Worm (Caenorhabditis elegans): ENCODE data around the gene lon-2.

Gene lon-2

ce11 chrX:4711698-4712329, 37.1 kb downstream of the lon-2 start, which contains the start of the genes dnj-14 and glit-1 (continued):
- TF ChIP-seq unc-120 (tag; optimal IDR thresholded peaks at IDR 0.05; ENCODE audit: poor library complexity, severe bottlenecking) = peak; percentile 86
- TF ChIP-seq lin-32 (GFP tag; optimal IDR thresholded peaks at IDR 0.05) = no peak
- TF ChIP-seq unc-39 (tag; optimal IDR thresholded peaks at IDR 0.05) = no peak
- TF ChIP-seq zip-8 (tag; optimal IDR thresholded peaks at IDR 0.05) = no peak
- TF ChIP-seq lin-13 (tag; optimal IDR thresholded peaks at IDR 0.05) = peak; percentile 92

DNA sequence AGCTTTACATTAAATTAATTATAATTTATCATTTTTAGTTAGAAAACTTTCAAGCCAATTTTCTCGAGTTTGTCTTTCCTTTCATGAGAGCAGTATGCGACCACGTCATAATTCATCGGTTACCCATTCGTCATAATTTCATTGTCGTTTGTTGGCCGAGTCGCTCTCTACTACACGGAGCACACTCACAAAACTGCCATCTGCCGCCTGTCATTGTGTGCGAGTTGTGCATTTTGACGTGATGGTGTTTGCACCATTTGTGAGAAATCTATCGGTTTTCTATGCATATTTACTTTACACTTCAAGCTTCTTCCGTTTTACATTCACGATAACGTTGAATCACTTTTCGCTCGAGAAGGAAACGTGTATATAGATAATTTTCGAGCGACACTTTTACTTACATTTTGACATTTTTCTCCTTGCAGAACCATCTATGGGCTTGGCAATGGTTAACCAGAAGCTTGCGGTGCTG, 42.1 kb downstream of the lon-2 start, which contains the start of gene dhhc-10:
TSS of gene dhhc-10 (plus strand) at position 422 of the 472 bp plus-strand sequence.
- TF ChIP-seq unc-120 (tag; optimal IDR thresholded peaks at IDR 0.05; ENCODE audit: poor library complexity, severe bottlenecking) = peak; percentile 14
- peak; percentile 70 for TF ChIP-seq nhr-2 (tag; optimal IDR thresholded peaks at IDR 0.05)
- peak; percentile 62 for TF ChIP-seq cnd-1 (tag; optimal IDR thresholded peaks at IDR 0.05)
- TF ChIP-seq blmp-1 (tag; optimal IDR thresholded peaks at IDR 0.05) = no peak
- peak; percentile 92 for TF ChIP-seq ces-1 (GFP tag; optimal IDR thresholded peaks at IDR 0.05)
- TF ChIP-seq nhr-28 (tag; optimal IDR thresholded peaks at IDR 0.05) = no peak
- TF ChIP-seq hlh-1 (tag; optimal IDR thresholded peaks at IDR 0.05) = peak; percentile 78
- peak; percentile 84 for TF ChIP-seq pha-4 (tag; optimal IDR thresholded peaks at IDR 0.05)
- TF ChIP-seq sptf-1 (tag; optimal IDR thresholded peaks at IDR 0.05) = peak; percentile 17
- TF ChIP-seq bed-3 (GFP tag; optimal IDR thresholded peaks at IDR 0.05) = no peak
- TF ChIP-seq ceh-83 (GFP tag; optimal IDR thresholded peaks at IDR 0.05) = no peak
- peak; percentile 29 for TF ChIP-seq mep-1 (tag; optimal IDR thresholded peaks at IDR 0.05)
- TF ChIP-seq M03D4.4 (tag; optimal IDR thresholded peaks at IDR 0.05) = peak; percentile 20
- TF ChIP-seq nhr-76 (tag; optimal IDR thresholded peaks at IDR 0.05) = no peak
- TF ChIP-seq lin-32 (GFP tag; optimal IDR thresholded peaks at IDR 0.05) = peak; percentile 61
- peak; percentile 31 for TF ChIP-seq mls-2 (tag; optimal IDR thresholded peaks at IDR 0.05)
- TF ChIP-seq lsy-2 (tag; optimal IDR thresholded peaks at IDR 0.05) = peak; percentile 36
- peak; percentile 71 for TF ChIP-seq unc-62 (GFP tag; optimal IDR thresholded peaks at IDR 0.05)
- peak; percentile 29 for TF ChIP-seq ztf-11 (tag; optimal IDR thresholded peaks at IDR 0.05)
- peak; percentile 62 for TF ChIP-seq ceh-39 (tag; optimal IDR thresholded peaks at IDR 0.05)

ce11 chrX:4705666-4706065, 43.2 kb downstream of the lon-2 start:
- TF ChIP-seq sptf-1 (tag; optimal IDR thresholded peaks at IDR 0.05) = no peak

- TF ChIP-seq zip-8 (tag; optimal IDR thresholded peaks at IDR 0.05) (no peak), ceh-83 (GFP tag; optimal IDR thresholded peaks at IDR 0.05) (no peak), hlh-1 (tag; optimal IDR thresholded peaks at IDR 0.05) (no peak), ztf-11 (tag; optimal IDR thresholded peaks at IDR 0.05) (no peak), cnd-1 (tag; optimal IDR thresholded peaks at IDR 0.05) (no peak)
Measured at ce11 chrX:4704877-4705276, 44.0 kb downstream of the lon-2 start, which contains the start of gene aqp-8. Gene aqp-8 (minus strand): TSS chrX:4704977.

DNA sequence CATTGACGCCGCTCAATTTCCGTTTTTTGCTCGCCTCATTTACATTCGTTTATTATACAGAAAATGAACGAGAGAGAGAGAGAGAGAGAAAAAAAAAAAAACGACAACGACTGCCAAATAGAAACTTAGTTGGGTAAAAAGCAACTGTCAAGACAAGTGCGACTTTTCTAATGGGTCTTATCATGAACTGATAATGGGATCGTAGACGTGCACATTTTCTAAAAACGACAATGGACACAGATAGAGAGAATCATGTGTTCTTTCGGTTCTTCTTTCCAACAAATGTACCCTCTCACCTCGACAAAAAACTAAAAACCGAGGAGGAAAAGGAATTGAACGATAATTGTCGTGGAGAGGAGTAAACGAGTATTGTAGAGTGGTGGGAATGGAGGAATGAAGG, 48.8 kb downstream of the lon-2 start:
- TF ChIP-seq ces-1 (GFP tag; optimal IDR thresholded peaks at IDR 0.05) (no peak), lsy-2 (tag; optimal IDR thresholded peaks at IDR 0.05) (no peak), ceh-39 (tag; optimal IDR thresholded peaks at IDR 0.05) (no peak), zip-8 (tag; optimal IDR thresholded peaks at IDR 0.05) (no peak), elt-1 (tag; optimal IDR thresholded peaks at IDR 0.05; ENCODE audit: borderline replicate concordance, insufficient read depth) (no peak), elt-3 (tag; optimal IDR thresholded peaks at IDR 0.05) (no peak)

DNA sequence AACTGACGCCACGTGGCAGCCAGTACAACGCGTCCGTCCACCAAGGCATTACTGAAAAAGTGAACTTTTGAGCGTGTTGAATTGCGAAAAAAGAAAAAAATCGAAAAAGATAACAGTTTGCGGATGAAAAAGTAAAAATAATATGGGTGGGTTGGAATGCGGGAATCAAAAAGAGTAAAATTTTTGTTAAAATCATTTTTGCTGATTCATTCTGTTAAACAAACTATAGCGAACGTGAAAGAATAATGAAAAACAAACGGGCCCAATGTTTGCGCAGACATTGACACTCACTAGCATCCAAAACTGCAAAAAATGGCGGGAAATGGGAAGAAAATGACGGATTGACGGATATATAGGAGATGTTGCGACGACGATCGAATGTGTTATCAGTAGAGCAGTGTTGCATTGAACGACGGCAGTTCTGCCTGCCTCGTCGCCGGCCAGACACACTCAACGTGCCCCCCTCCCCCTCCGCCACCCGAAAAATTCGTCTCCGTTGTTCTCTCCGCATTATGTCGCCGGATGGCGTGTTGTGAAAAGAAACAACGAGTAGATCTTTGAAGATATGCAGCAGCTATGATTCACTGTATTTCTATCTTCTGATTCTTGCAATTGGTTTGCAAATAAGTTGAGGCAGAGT, 49.4 kb downstream of the lon-2 start, which contains the start of gene hyl-2:
TSS of gene hyl-2 (minus strand) at position 51 of the 640 bp plus-strand sequence.
- TF ChIP-seq sptf-1 (tag; optimal IDR thresholded peaks at IDR 0.05) = peak; percentile 42
- TF ChIP-seq elt-1 (tag; optimal IDR thresholded peaks at IDR 0.05; ENCODE audit: borderline replicate concordance, insufficient read depth) = peak; percentile 21
- peak; percentile 37 for TF ChIP-seq ham-2 (GFP tag; optimal IDR thresholded peaks at IDR 0.05)
- peak; percentile 5 for TF ChIP-seq hlh-1 (tag; optimal IDR thresholded peaks at IDR 0.05)
- peak; percentile 10 for TF ChIP-seq lin-13 (tag; optimal IDR thresholded peaks at IDR 0.05)
- no peak for TF ChIP-seq ceh-39 (tag; optimal IDR thresholded peaks at IDR 0.05)
- TF ChIP-seq cnd-1 (tag; optimal IDR thresholded peaks at IDR 0.05) = peak; percentile 39
- no peak for TF ChIP-seq nhr-237 (tag; optimal IDR thresholded peaks at IDR 0.05)
- TF ChIP-seq mls-2 (tag; optimal IDR thresholded peaks at IDR 0.05) = peak; percentile 8

All from whole organism, mixed stage, embryonic.